Worm (Caenorhabditis elegans): ENCODE measurements around the gene T02G5.14.

Gene T02G5.14

ce11 chrII:7059274-7059757, 24.8 kb upstream of the T02G5.14 start (continued):
- peak; percentile 53 for TF ChIP-seq sma-3 (GFP tag; optimal IDR thresholded peaks at IDR 0.05)
- peak; percentile 84 for TF ChIP-seq nhr-129 (tag; optimal IDR thresholded peaks at IDR 0.05)
- TF ChIP-seq elt-1 (tag; optimal IDR thresholded peaks at IDR 0.05): no peak
- no peak for TF ChIP-seq nhr-77 (tag; optimal IDR thresholded peaks at IDR 0.05)
- TF ChIP-seq nhr-237 (tag; optimal IDR thresholded peaks at IDR 0.05): no peak

- no peak for TF ChIP-seq nhr-21 (tag; optimal IDR thresholded peaks at IDR 0.05)
- no peak for TF ChIP-seq zag-1 (tag; optimal IDR thresholded peaks at IDR 0.05)
- TF ChIP-seq nhr-25 (tag; optimal IDR thresholded peaks at IDR 0.05): no peak
- TF ChIP-seq crh-2 (tag; optimal IDR thresholded peaks at IDR 0.05): peak; percentile 58
- no peak for TF ChIP-seq Y55F3AM.14 (GFP tag; optimal IDR thresholded peaks at IDR 0.05)
- TF ChIP-seq unc-62 (GFP tag; optimal IDR thresholded peaks at IDR 0.05): no peak
- no peak for TF ChIP-seq nhr-77 (tag; optimal IDR thresholded peaks at IDR 0.05)
- peak; percentile 14 for TF ChIP-seq sma-3 (GFP tag; optimal IDR thresholded peaks at IDR 0.05)
- TF ChIP-seq nhr-129 (tag; optimal IDR thresholded peaks at IDR 0.05): peak; percentile 76
- no peak for TF ChIP-seq lin-39 (tag; optimal IDR thresholded peaks at IDR 0.05)
- peak; percentile 55 for TF ChIP-seq F13H6.1 (tag; optimal IDR thresholded peaks at IDR 0.05)
- peak; percentile 65 for TF ChIP-seq sma-9 (GFP tag; optimal IDR thresholded peaks at IDR 0.05)
- TF ChIP-seq sma-9 (tag; optimal IDR thresholded peaks at IDR 0.05): no peak
- no peak for TF ChIP-seq R02D3.7 (tag; optimal IDR thresholded peaks at IDR 0.05)
- peak; percentile 92 for TF ChIP-seq skn-1 (tag; optimal IDR thresholded peaks at IDR 0.05)
- TF ChIP-seq gmeb-1 (tag; optimal IDR thresholded peaks at IDR 0.05): peak; percentile 29
- TF ChIP-seq lin-13 (GFP tag; optimal IDR thresholded peaks at IDR 0.05): no peak
- TF ChIP-seq fos-1 (tag; optimal IDR thresholded peaks at IDR 0.05): peak; percentile 83
- no peak for TF ChIP-seq ama-1 (optimal IDR thresholded peaks at IDR 0.05)
- no peak for TF ChIP-seq ZK546.5 (tag; optimal IDR thresholded peaks at IDR 0.05)
- no peak for TF ChIP-seq nhr-6 (tag; optimal IDR thresholded peaks at IDR 0.05)
- no peak for TF ChIP-seq alr-1 (tag; optimal IDR thresholded peaks at IDR 0.05)
- no peak for TF ChIP-seq egl-27 (tag; optimal IDR thresholded peaks at IDR 0.05)
- no peak for TF ChIP-seq mdl-1 (tag; optimal IDR thresholded peaks at IDR 0.05)
- no peak for TF ChIP-seq snpc-4 (tag; optimal IDR thresholded peaks at IDR 0.05)
- TF ChIP-seq peb-1 (tag; optimal IDR thresholded peaks at IDR 0.05): no peak
- peak in 1 of 2 experiments; percentile 7 for TF ChIP-seq lsy-2 (tag; optimal IDR thresholded peaks at IDR 0.05)
Observed at ce11 chrII:7060202-7060601, 23.9 kb upstream of the T02G5.14 start.

- TF ChIP-seq R02D3.7 (tag; optimal IDR thresholded peaks at IDR 0.05) (no peak), gmeb-1 (tag; optimal IDR thresholded peaks at IDR 0.05) (no peak), lin-11 (tag; optimal IDR thresholded peaks at IDR 0.05) (no peak), nhr-77 (tag; optimal IDR thresholded peaks at IDR 0.05) (no peak), ztf-1 (GFP tag; conservative IDR thresholded peaks at IDR 0.05) (no peak), skn-1 (tag; optimal IDR thresholded peaks at IDR 0.05) (peak; percentile 87)
Observed at ce11 chrII:7060791-7061190, 23.3 kb upstream of the T02G5.14 start.

- TF ChIP-seq F13H6.1 (tag; optimal IDR thresholded peaks at IDR 0.05): no peak
- TF ChIP-seq ztf-1 (GFP tag; conservative IDR thresholded peaks at IDR 0.05): no peak
Observed at ce11 chrII:7061730-7062129, 22.4 kb upstream of the T02G5.14 start, which contains the start of gene acs-6. Gene acs-6 (plus strand): TSS chrII:7062030.

ce11 chrII:7065391-7065790, 18.7 kb upstream of the T02G5.14 start, which contains the start of gene nos-2:
Gene nos-2 (plus strand): TSS chrII:7065618.
- TF ChIP-seq lsy-2 (tag; optimal IDR thresholded peaks at IDR 0.05) (no peak), C34F6.9 (tag; optimal IDR thresholded peaks at IDR 0.05) (no peak), gmeb-1 (tag; optimal IDR thresholded peaks at IDR 0.05) (no peak), nhr-6 (tag; optimal IDR thresholded peaks at IDR 0.05) (no peak), nhr-25 (tag; optimal IDR thresholded peaks at IDR 0.05) (no peak), elt-3 (tag; optimal IDR thresholded peaks at IDR 0.05) (no peak), mdl-1 (tag; optimal IDR thresholded peaks at IDR 0.05) (no peak), dmd-4 (tag; optimal IDR thresholded peaks at IDR 0.05) (no peak), zag-1 (tag; optimal IDR thresholded peaks at IDR 0.05) (no peak), lin-11 (tag; optimal IDR thresholded peaks at IDR 0.05) (no peak), ztf-1 (GFP tag; conservative IDR thresholded peaks at IDR 0.05) (no peak), R02D3.7 (tag; optimal IDR thresholded peaks at IDR 0.05) (no peak), ama-1 (optimal IDR thresholded peaks at IDR 0.05) (no peak), sem-4 (tag; optimal IDR thresholded peaks at IDR 0.05) (no peak), ZK546.5 (tag; optimal IDR thresholded peaks at IDR 0.05) (no peak), skn-1 (tag; optimal IDR thresholded peaks at IDR 0.05) (no peak), lin-13 (GFP tag; optimal IDR thresholded peaks at IDR 0.05) (no peak), mbf-1 (tag; optimal IDR thresholded peaks at IDR 0.05) (no peak), nhr-11 (tag; optimal IDR thresholded peaks at IDR 0.05) (no peak), nhr-237 (tag; optimal IDR thresholded peaks at IDR 0.05) (no peak)

Data from whole organism, L2 larva.